Worm (Caenorhabditis elegans): Measurements from ENCODE around the gene ceh-87.

DNA sequence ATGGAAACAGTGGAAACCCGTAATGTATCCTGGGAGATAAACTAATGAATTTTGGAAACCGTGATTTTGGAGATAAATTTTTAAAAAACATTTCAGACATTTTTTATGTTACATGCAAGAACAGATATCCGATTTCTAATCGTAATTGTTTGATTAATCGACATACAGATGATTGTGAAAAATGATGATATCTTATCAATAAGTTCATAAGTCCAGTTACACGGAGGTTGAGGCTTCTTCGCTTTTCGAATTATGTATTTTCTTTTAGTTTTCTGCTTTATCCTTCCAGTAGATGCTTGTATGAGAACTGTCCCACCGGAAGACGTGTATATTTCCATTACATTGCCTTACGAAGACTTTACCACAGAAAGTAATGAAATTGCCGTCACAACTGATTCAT is 18.5 kb downstream of the ceh-87 start, which contains the start of gene F22E5.22:
- TF ChIP-seq ama-1 (optimal IDR thresholded peaks at IDR 0.05) (no peak), nhr-42 (GFP tag; IDR thresholded peaks at IDR 0.05) (no peak), ceh-28 (tag; optimal IDR thresholded peaks at IDR 0.05) (no peak), mdl-1 (tag; optimal IDR thresholded peaks at IDR 0.05) (no peak), lsy-2 (tag; optimal IDR thresholded peaks at IDR 0.05) (no peak), snpc-4 (tag; optimal IDR thresholded peaks at IDR 0.05) (no peak)
